Fruit fly (Drosophila melanogaster) whole organism, larva: ENCODE measurements around the gene CG12171.

Experiments
- noc ChIP-seq: fragments of 200-800 bp; sonication (Bioruptor generic); optimal IDR thresholded peaks from 3 replicates; lab custom pipeline; 2019; ENCODE audit warnings: missing biosample characterization, mild to moderate bottlenecking, missing genetic modification characterization, moderate library complexity

The CG12171 gene

DNA sequence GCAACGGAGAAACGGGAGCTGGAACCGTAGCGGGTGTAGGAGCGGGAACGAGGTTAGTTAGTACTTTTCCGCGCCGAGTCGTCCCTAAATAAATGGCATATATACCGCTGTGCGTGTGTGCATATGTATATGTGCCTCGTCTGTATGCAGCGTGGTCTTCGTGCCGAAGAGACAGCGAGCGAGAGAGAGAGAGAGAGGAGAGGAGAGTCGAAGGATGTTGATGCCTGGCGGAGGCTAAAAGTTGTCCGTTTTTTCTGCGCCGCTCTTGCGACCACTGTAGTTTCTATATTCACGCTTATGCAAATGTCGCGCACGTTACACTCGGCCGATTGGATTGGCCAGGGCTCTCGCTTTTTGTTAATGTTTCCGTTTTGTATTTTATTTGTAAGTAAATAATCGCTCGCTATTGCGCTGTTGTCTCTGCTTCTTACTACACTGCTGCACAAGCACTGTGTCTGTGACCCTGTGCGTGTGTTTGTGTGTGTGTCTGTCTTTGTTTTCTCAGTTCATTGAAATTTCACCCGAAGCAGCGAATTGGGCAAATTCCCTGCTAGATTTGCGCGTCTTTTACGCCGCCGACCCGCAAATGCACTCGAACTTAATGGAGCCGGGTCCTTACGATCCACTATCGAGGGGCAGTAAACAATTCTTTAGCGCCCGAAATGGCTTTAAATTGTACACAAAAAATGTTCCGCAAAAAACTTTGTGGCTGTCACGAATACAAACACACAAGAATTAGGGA, 20.9 kb upstream of the CG12171 start, which contains the start of gene Rga:
Gene Rga (minus strand): TSS at position 741 of the 742 bp plus-strand sequence.
- no peak for TF ChIP-seq noc (tag; lab: Kevin White, UChicago)

DNA sequence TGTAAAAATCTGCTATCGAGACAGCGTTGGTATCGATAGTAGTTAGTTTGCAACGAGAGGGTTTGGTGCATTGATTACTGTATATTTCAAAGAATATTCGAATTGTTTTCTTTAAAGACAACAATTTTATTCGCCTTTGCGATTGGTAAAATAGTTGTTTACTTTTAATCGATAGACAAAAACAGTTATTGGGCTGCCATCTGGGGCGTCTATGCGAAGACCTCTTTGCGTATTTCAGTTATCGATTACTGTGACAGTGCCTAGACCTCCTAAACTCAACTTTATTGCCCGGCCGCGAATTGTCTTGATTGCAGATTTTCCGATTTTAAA, 20.3 kb upstream of the CG12171 start, which contains the start of gene Atu:
Gene Atu (plus strand): TSS at position 245 of the 330 bp plus-strand sequence.
- no peak for TF ChIP-seq noc (tag; lab: Kevin White, UChicago)

DNA sequence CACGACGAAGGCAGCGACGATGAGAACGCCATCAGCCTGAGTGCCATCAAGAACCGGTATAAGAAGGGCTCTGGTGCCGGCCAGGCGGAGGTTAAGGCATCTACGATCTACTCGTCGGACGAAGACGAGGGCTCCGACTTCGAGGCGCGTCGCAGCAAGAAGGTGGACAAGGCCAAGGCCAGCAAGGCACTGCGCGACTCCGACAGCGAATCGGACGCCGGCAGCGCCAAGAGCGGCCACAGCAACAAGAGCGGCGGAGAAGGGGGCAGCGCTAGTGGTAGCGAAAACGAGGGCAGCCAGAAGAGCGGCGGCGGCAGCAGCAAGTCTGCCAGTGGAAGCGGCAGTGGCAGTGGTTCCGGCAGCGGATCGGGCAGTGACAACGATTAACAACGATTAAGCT, 17.9 kb upstream of the CG12171 start:
- TF ChIP-seq noc (tag; lab: Kevin White, UChicago), result no peak

DNA sequence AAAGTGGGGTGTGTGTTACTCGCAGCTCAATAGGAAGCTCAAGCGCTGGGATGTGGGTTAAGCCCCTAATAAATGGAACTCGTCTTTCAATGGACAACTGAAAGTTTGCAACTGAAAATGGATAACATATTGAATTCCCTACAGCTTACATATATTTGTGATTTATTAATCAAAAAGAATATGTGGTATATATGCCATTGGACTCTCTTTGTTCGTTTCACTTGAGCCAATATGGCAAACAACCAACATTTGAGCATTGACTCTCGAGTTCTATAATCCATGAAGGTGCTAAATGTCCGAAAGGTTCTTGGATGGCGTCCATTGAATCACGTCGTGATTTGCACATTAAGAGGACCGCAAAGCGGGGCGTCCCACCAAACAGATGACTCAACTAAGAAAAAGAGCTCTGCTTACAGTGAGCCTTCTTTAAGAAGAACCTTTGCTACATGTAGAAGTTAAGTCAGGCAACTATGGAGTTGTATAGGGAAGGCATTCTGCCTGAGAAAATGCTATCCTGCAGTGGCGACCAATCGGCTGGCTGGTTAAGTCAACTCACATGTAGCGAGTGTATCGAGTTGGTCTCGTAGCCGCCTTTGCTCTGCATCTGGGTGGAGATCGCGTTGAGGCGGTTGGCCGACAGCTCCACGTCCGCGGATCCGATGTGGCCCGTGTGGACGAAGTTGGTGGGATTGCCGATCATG, 15.4 kb upstream of the CG12171 start:
- TF ChIP-seq noc (tag; lab: Kevin White, UChicago), result no peak

DNA sequence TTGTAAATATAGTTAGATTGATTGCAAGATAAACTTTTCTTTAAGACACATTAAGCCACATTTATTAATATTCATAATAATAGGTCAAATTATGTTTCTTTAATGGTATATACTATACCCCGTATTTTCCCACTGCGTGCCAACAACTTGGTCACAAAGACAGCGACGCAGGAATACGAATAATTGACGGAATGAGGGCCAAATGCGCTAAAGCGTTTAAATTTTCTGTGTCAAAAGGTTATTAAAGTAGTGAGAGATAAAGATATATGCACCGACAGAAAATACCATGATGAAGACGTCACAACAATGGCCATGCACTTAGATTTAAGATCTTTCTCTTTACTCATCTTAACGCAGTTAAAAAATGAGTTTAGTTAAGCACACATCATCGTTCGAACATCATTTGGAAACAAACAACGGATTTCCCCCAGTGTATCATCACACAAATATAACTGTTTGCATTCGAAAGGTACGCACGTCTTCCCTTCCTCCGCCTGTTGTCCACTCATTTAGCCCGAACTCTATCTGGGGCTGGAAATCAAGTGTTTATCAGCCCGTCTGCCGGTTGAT, 13.0 kb upstream of the CG12171 start:
- TF ChIP-seq noc (tag; lab: Kevin White, UChicago), result peak; percentile 76

DNA sequence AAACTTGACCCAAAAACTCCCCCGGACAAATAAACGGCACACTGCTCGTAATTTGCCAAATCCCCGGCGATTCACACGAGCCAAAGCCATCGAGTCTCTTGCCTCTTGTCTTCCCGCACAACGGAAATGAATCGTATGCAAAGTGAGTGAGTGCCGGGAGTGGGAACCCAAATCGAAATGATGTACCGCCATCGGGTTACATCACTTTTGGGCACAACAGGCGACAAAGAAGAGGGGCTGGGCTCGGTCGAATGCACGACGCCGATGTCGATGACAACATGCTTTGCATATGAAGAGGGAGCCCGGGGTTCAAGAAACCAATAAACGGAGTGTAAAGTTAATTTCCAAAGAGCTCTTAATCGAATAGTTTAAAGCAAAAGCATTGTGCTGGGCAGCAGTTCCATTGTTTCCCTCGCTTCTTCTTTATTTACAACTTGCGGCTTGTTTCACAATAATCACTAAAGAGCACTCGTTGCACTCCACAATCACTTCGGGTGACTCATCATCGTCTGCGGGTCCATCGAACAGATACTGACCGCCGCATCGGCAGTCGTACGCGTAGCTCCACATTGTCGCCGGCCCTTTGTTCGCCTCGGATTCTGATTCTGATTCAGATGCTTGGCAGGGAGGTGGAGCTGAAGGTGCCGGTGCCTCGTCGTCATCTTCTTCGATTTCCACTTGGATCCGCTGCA, 11.6 kb upstream of the CG12171 start:
- no peak for TF ChIP-seq noc (tag; lab: Kevin White, UChicago)

DNA sequence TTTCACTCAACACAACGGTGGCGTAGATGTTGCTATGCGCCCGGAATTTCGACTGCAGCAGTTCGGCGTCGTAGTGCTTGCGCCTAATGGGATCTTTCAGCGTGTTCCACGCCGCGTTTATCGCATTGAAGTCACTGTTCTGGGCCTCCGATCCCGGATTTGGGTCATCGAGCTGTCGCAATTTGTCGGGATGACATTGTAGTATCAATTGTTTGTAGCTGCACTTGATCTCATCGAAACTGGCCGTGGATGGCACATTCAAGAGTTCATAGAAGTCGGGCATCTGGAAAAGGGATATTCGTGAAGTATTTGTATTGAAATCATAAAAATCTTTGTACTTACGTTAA, 11.0 kb upstream of the CG12171 start:
- no peak for TF ChIP-seq noc (tag; lab: Kevin White, UChicago)

DNA sequence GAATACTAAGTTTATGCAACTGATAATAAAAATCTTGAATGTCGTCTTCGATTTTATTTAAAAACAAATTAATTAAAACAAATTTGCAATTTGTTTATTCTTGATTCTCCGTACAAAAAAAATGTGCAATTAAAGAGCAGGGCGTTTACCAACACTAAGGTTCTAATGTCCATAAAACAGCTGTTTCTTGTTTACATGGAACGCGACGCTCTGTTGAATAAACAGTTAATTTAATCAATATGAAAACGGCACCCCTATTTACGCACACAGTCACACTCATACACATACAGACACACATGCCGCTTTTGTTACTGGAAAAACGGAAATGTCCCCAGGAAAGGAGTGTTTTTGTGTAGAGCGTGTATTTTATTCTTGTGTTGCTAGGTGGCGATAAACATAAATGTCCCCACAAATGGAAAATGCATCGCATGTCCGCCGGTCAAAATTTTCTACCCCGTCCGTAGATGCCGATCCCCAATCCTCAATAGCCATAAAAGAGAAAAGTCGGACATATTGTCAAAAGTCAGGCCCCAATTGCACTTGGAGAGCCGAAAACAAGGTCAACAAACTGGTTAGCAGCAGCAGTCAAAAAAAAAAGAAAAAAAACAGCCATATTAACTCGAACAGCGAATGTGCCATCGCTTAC, 10.3 kb upstream of the CG12171 start:
- peak; percentile 46 for TF ChIP-seq noc (tag; lab: Kevin White, UChicago)

DNA sequence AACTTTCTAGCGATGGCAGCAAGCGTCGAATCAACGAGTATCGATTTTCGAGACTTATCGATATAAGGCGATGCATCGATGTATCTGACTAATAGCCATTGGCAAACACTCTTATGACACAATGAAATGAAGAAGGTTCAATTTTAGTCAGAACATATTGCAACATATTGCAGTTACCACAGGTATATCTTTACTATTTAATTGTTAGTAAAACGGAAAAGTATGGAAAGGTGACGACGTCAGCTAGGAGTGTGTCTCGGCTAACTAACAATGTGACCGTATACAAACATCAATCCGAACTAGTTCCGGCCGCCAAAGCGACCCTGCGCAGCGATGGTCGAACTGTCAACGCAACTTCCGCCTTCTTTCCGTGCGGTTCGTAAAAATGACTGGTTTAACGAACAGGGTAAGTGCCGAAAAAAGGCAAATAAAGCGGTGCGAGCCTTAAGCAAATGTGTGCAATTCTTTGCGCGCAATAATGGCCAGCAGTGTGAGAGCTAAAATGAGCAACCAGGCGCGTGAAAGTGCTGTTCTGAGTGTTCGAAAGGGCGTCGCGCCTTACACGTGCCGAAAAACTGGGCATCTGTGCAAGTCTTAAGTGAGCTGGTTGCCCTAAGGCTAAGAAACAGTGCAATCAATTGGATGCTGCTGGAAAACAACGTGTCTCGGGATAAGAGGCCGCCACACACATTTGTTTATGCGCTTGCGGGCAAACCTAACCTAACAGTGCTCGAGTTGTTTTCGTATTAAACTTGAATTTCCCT, 9.1 kb upstream of the CG12171 start, which contains the start of the genes Dph4, Spec2 and RpL13A:
Gene Dph4 (minus strand): TSS at position 11 of the 764 bp plus-strand sequence.
Gene Spec2 (minus strand): TSS at position 11 of the 764 bp plus-strand sequence.
Gene RpL13A (plus strand): TSS at position 360 of the 764 bp plus-strand sequence.
- peak; percentile 80 for TF ChIP-seq noc (tag; lab: Kevin White, UChicago)

DNA sequence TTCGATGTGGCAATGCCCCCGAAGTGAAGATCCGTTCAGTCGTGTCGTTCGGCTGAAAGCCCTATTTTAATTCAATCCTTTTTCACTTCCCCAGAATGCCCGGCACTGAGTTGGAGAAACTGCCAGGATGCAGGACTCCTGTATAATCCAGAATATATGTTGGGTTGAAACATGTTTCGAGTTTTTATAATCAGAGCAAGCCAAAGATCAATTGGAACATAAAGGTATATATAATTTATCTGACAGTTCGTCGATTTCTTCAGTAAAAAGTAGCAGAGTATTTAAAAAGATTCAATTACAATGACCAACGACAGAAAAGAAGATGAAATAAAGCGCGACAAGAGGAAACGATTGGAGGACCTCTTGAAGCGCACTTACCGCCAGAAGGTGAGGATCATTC, 5.9 kb upstream of the CG12171 start, which contains the start of gene CG31551:
Gene CG31551 (plus strand): TSS at position 301 of the 400 bp plus-strand sequence.
- no peak for TF ChIP-seq noc (tag; lab: Kevin White, UChicago)

DNA sequence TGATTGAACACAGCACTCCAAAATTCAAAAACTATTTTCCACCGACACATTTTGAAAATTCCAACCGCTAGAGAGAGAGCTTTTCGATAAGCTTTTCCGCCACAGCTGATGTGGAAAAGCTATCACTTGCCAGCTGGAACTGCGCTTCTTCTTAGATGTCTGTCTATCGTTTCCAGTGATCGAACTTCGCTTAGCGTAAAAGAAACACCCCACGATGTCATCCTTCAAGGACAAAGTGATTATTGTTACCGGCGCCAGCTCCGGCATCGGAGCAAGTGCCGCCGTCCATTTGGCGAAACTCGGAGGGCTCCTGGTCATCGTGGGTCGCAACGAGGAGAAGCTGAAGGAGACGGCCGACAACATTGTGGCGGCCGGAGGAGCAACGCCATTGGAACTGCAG, 1.2 kb upstream of the CG12171 start, which contains the start of gene CG31549:
Gene CG31549 (plus strand): TSS at position 11 of the 400 bp plus-strand sequence.
- no peak for TF ChIP-seq noc (tag; lab: Kevin White, UChicago)

DNA sequence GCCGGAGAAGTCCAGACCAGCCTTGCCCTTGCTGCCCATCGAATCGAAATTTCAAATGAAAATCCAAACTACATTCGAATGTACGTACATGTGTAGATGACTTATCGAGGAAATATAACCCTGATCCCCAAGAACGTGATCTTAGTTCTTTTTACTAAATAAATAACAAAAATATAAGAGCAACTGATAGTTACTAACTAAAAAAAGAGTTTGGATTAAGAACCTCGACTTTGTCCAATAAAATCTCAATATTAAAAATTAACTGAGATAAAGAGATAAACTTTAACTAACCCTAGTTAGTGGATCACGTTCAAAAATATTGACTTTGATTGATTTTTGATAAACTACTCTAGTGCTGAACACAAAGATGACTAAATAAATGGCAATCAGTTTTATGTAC, 2.1 kb downstream of the CG12171 start, which contains the start of gene CG31546:
Gene CG31546 (minus strand): TSS at position 101 of the 400 bp plus-strand sequence.
- TF ChIP-seq noc (tag; lab: Kevin White, UChicago), result no peak

DNA sequence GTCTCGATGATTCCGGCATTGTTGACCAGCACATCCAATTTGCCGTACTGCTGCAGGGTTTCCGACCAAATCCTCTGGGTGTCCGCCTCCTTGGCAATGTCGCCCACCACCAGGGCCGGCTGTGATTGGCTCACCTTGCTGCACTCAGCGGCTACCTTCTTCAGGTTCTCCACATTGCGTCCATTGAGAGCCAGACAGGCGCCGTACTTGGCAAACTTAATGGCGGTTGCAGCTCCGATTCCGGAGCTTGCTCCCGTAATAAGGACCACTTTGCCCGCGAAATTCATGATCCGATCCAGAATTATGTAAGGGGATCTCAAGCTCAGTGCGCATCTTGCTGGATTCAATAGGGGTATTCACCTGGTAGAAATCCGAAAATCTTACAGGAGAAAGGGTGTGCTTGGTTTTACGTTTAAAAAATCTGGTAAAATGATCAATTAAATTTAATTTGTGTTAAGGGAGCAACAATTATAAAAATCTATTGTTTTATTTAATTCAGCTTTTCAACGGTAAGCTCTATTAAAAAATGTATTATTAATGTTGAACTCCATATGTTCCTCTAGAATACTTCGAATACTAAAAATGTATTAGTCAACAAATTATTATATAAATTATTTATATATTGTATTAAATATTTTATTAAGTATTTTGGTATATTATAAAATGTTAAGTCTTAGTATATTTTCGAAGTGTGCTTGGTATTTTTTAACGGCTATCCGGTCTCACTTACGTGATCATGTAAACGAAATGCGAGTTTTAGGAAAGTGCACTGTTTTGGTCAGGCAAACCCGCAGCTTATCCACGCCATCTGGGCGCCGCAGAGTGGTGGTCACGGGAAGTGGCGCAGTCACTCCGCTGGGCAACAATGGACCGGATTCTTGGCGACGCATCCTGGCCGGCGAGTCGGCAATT, 3.3 kb downstream of the CG12171 start, which contains the start of the genes CG31548 and CG12170:
Gene CG31548 (minus strand): TSS at position 334 of the 912 bp plus-strand sequence.
Gene CG12170 (plus strand): TSS at position 716 of the 912 bp plus-strand sequence.
- peak; percentile 7 for TF ChIP-seq noc (tag; lab: Kevin White, UChicago)
